Worm (Caenorhabditis elegans): ENCODE measurements around the gene mesp-1.

DNA sequence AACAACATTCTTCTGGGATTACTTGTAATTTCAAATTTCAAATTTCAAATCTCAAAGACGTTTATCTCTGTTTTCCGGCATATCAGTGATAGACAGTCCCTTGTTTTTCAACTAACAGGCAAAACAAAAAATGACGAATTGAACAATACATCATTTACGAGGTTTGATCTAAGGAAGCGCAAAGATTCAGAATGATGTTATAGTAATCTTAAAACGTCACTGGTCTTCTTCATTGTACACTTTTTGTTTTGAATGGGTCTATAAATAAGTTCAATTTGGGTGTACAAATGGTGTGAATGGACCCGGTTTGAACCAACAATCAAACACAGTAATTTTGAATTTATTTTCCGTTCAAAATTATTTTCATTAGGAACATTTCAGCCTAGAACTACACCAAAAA lies 24.9 kb downstream of the mesp-1 start:
- no peak for TF ChIP-seq lin-15B (tag; optimal IDR thresholded peaks at IDR 0.05)
- TF ChIP-seq tbx-2 (tag; optimal IDR thresholded peaks at IDR 0.05): no peak
- no peak for TF ChIP-seq ceh-63 (GFP tag; optimal IDR thresholded peaks at IDR 0.05)
- TF ChIP-seq nhr-77 (tag; optimal IDR thresholded peaks at IDR 0.05): no peak
- TF ChIP-seq unc-62 (GFP tag; optimal IDR thresholded peaks at IDR 0.05): no peak

Measured in whole organism, L1 larva.